Worm (Caenorhabditis elegans) whole organism, early embryonic: Measurements from ENCODE around the gene nhr-116.

Experiments used
- ama-1 ChIP-seq: fragments of 150-350 bp; optimal IDR thresholded peaks from 2 replicates; lab custom pipeline; 2014
- ceh-13 ChIP-seq: fragments of 200-800 bp; sonication (Bioruptor generic); optimal IDR thresholded peaks from 2 replicates; lab custom pipeline; 2018; ENCODE audit warnings: mild to moderate bottlenecking, missing genetic modification characterization, missing compliant biosample characterization
- flt-1 ChIP-seq: fragments of 200-800 bp; sonication (Bioruptor generic); IDR thresholded peaks from 2 replicates; pipeline ENCODE4 v1.3.6; 2022; ENCODE audit warnings: missing genetic modification characterization, missing compliant biosample characterization
- hmg-4 ChIP-seq: fragments of 200-800 bp; sonication (Bioruptor generic); optimal IDR thresholded peaks from 2 replicates; lab custom pipeline; 2018; ENCODE audit warnings: mild to moderate bottlenecking, missing genetic modification characterization, missing compliant biosample characterization

ce11 chrV:16956229-16956628 lies 44.2 kb downstream of the nhr-116 start, which contains the start of gene clec-239:
- TF ChIP-seq ceh-13 (no peak), flt-1 (GFP tag; lab: Robert Waterston, UW) (no peak), ama-1 (lab: Kevin White, UChicago) (no peak), hmg-4 (GFP tag; lab: Kevin White, UChicago) (no peak)
